Worm (Caenorhabditis elegans): ENCODE data around the gene F37B4.15.

ce11 chrV:2872947-2873346 lies 19.1 kb upstream of the F37B4.15 start:
- TF ChIP-seq nhr-28 (tag; optimal IDR thresholded peaks at IDR 0.05) (no peak), mep-1 (tag; optimal IDR thresholded peaks at IDR 0.05) (no peak), M03D4.4 (tag; optimal IDR thresholded peaks at IDR 0.05) (no peak)

Data from whole organism, mixed stage, embryonic.